Worm (Caenorhabditis elegans): ENCODE data around the gene ZK470.1.

DNA sequence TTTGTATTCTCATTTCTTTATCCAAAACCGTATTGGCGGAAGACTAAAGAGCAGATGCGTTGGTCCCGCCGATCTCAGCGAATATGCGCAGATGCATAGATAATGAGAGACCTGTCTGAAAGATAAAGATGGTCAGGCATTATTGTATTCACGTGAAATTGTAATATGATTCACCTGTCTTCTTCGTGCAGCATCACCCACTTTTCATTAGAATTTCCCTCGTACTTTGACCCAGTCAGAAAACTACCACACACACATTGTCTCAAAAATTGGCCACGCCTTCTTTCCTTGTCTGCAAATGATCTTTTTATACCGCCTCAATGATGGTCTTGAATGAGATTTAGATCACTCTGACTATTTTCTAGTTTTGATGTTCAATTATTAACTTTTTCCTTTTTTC is 17.4 kb upstream of the ZK470.1 start:
- TF ChIP-seq pha-4 (tag; optimal IDR thresholded peaks at IDR 0.05), result no peak
- TF ChIP-seq snpc-4 (GFP tag; optimal IDR thresholded peaks at IDR 0.05), result no peak
- TF ChIP-seq snpc-4 (tag; optimal IDR thresholded peaks at IDR 0.05), result no peak
- no peak for TF ChIP-seq K12H6.12 (tag; optimal IDR thresholded peaks at IDR 0.05)
- no peak for TF ChIP-seq xnd-1 (tag; optimal IDR thresholded peaks at IDR 0.05)
- no peak for TF ChIP-seq nhr-90 (tag; optimal IDR thresholded peaks at IDR 0.05)
- TF ChIP-seq lag-1 (GFP tag; IDR thresholded peaks at IDR 0.05), result no peak
- no peak for TF ChIP-seq hmg-1.2 (GFP tag; IDR thresholded peaks at IDR 0.05)
- no peak for TF ChIP-seq F33H1.4 (GFP tag; IDR thresholded peaks at IDR 0.05)
- no peak for TF ChIP-seq tbp1 (GFP tag; optimal IDR thresholded peaks at IDR 0.05)
- TF ChIP-seq F52B5.7 (tag; optimal IDR thresholded peaks at IDR 0.05), result no peak
- TF ChIP-seq aptf-2 (GFP tag; conservative IDR thresholded peaks at IDR 0.05), result no peak
- no peak for TF ChIP-seq atf-7 (tag; optimal IDR thresholded peaks at IDR 0.05)
- TF ChIP-seq hsf-1 (GFP tag; IDR thresholded peaks at IDR 0.05), result no peak
- TF ChIP-seq efl-1 (GFP tag; optimal IDR thresholded peaks at IDR 0.05), result no peak

Measured in whole organism, young adult.